Fruit fly (Drosophila melanogaster) S2 (cell line): Measurements from ENCODE around the gene Rlb1.

Experiments used
- CG8478 ChIP-seq: fragments of >200 bp; optimal IDR thresholded peaks from 2 replicates; lab custom pipeline; 2018
- CTCF ChIP-seq, 2 experiments: fragments of >200 bp; optimal IDR thresholded peaks; 2 replicates each; lab custom pipeline; 2018

DNA sequence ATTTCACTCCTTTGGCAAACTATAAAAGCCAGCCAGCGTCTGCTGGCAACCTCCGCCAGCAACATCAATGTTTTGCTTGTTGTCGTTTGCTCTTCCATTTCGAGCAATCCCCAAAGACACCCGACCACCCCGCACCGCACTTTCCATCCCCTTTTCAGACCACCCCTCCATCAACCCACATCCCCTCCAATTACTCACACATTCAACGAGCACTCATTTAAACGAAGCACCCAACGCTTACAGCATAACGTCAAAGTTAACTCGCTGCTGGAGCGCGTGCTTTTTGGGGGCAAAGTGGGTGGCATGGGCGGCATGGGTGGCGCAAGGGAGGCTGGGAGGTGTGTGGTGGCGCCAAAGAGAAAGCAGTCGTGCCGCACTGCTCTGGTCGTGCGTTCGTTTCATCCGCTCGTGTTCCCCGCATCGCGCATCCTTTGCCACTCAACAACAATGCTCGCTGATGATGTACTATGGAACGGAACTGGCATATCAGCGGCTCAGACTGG is 22.0 kb upstream of the Rlb1 start:
- TF ChIP-seq CTCF (optimal IDR thresholded peaks at IDR 0.05; lab: Kevin White, UChicago) (no peak), CG8478 (lab: Kevin White, UChicago) (no peak)
